Worm (Caenorhabditis elegans) whole organism, young adult: ENCODE data around the gene pcn-1.

Experiments used
- B0019.2 ChIP-seq: fragments of 200-800 bp; sonication (Bioruptor generic); conservative IDR thresholded peaks from 2 replicates; pipeline ENCODE4 v1.3.6; 2022; ENCODE audit warnings: missing genetic modification reagents, missing genetic modification characterization, missing compliant biosample characterization
- F37B4.10 ChIP-seq: fragments of 200-800 bp; sonication (Bioruptor generic); IDR thresholded peaks from 2 replicates; pipeline ENCODE4 v1.3.6; 2022; ENCODE audit warnings: missing genetic modification characterization, missing compliant biosample characterization
- K11D2.4 ChIP-seq: fragments of 200-800 bp; sonication (Bioruptor generic); IDR thresholded peaks from 2 replicates; pipeline ENCODE4 v1.3.6; 2022; ENCODE audit warnings: missing genetic modification reagents, missing genetic modification characterization, missing compliant biosample characterization
- T07F8.4 ChIP-seq: sonication (generic microtip); optimal IDR thresholded peaks from 2 replicates; lab custom pipeline; 2016; ENCODE audit warnings: mild to moderate bottlenecking, missing genetic modification characterization, moderate library complexity, missing compliant biosample characterization
- Y56A3A.18 ChIP-seq: fragments of 200-800 bp; sonication (Bioruptor generic); IDR thresholded peaks from 2 replicates; pipeline ENCODE4 v1.3.6; 2022; ENCODE audit warnings: missing genetic modification reagents, missing genetic modification characterization, missing compliant biosample characterization
- ama-1 ChIP-seq, 3 experiments: fragments of 150-350 bp in 1 of 3; sonication (generic microtip) in 2 of 3; optimal IDR thresholded peaks; 2 replicates each; lab custom pipeline; 2014 to 2018; ENCODE audit warnings: missing biosample characterization in 2 of 3, missing genetic modification characterization in 2 of 3, missing genetic modification reagents in 2 of 3
- aptf-2 ChIP-seq: fragments of 200-800 bp; sonication (Bioruptor generic); conservative IDR thresholded peaks from 2 replicates; pipeline ENCODE4 v1.3.6; 2022; ENCODE audit warnings: missing genetic modification reagents, missing genetic modification characterization, missing compliant biosample characterization
- bed-2 ChIP-seq: fragments of 200-800 bp; sonication (Bioruptor generic); IDR thresholded peaks from 2 replicates; pipeline ENCODE4 v1.3.6; 2022; ENCODE audit warnings: missing genetic modification reagents, missing genetic modification characterization, missing compliant biosample characterization
- mcd-1 ChIP-seq: fragments of 200-800 bp; sonication (Bioruptor generic); IDR thresholded peaks from 2 replicates; pipeline ENCODE4 v1.3.6; 2022; ENCODE audit warnings: missing genetic modification reagents, missing genetic modification characterization, missing compliant biosample characterization
- mel-28 ChIP-seq: sonication (generic microtip); optimal IDR thresholded peaks from 2 replicates; lab custom pipeline; 2016; ENCODE audit warnings: borderline replicate concordance, mild to moderate bottlenecking, missing genetic modification characterization, missing compliant biosample characterization
- mes-4 ChIP-seq: sonication (generic microtip); optimal IDR thresholded peaks from 2 replicates; lab custom pipeline; 2016; ENCODE audit warnings: missing genotype, missing genetic modification characterization, missing compliant biosample characterization
- rec-8 ChIP-seq, 2 experiments: sonication (generic microtip); optimal IDR thresholded peaks; 2 replicates each; lab custom pipeline; 2016; ENCODE audit warnings: mild to moderate bottlenecking in 2 of 2, missing genetic modification characterization in 2 of 2, missing genetic modification reagents in 2 of 2, missing genotype in 2 of 2, missing biosample characterization in 1 of 2, missing compliant biosample characterization in 1 of 2, moderate library complexity in 1 of 2
- unc-130 ChIP-seq: sonication (generic microtip); optimal IDR thresholded peaks from 2 replicates; lab custom pipeline; 2016; ENCODE audit warnings: missing genetic modification reagents, missing genetic modification characterization, missing compliant biosample characterization
- ztf-26 ChIP-seq: sonication (generic microtip); optimal IDR thresholded peaks from 2 replicates; lab custom pipeline; 2017; ENCODE audit warnings: missing genetic modification characterization, missing compliant biosample characterization

DNA sequence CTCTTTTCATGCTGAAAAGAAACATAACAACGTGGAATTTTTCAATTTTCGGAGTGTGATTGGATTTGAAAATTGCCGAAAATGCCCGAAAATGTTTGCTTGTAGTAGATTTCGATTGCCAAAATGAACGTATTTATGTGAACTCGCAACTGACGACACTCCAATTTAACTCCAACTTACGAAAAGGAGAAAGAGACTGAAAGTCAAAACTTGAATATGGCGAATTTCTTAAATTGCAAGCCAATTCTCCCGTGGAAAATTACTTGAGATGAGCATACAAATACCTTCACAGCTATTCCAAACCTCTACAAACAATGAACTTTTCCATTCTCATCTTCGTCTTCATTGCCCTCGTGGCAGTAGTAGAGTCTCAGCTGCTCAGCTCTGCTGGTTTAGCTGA is 33.4 kb upstream of the pcn-1 start:
- TF ChIP-seq rec-8 (tag; optimal IDR thresholded peaks at IDR 0.05; lab: Kevin White, UChicago) (no peak), ama-1 (optimal IDR thresholded peaks at IDR 0.05; lab: Kevin White, UChicago) (no peak), ama-1 (GFP tag; optimal IDR thresholded peaks at IDR 0.05; lab: Kevin White, UChicago) (no peak), mes-4 (no peak), B0019.2 (GFP tag; lab: Robert Waterston, UW) (no peak), F37B4.10 (GFP tag; lab: Robert Waterston, UW) (no peak), unc-130 (GFP tag; lab: Kevin White, UChicago) (no peak), mcd-1 (GFP tag; lab: Robert Waterston, UW) (no peak), T07F8.4 (tag; lab: Kevin White, UChicago) (no peak), mel-28 (tag; lab: Kevin White, UChicago) (no peak), ztf-26 (tag; lab: Kevin White, UChicago) (no peak), bed-2 (no peak), aptf-2 (GFP tag; lab: Robert Waterston, UW) (no peak), Y56A3A.18 (no peak), K11D2.4 (GFP tag; lab: Robert Waterston, UW) (no peak)
